Worm (Caenorhabditis elegans): ENCODE results near the gene hot-7.

The hot-7 gene

ce11 chrII:14173176-14173575 lies 38.0 kb upstream of the hot-7 start:
- TF ChIP-seq unc-62 (GFP tag; optimal IDR thresholded peaks at IDR 0.05 in 1 of 2) (peak in 1 of 2 experiments; percentile 97), unc-62 (tag; optimal IDR thresholded peaks at IDR 0.05) (no peak), nhr-111 (GFP tag; optimal IDR thresholded peaks at IDR 0.05) (no peak), aha-1 (tag) (peak; percentile 95), nhr-42 (GFP tag; IDR thresholded peaks at IDR 0.05) (no peak)

- TF ChIP-seq nhr-25 (tag; optimal IDR thresholded peaks at IDR 0.05; ENCODE audit: borderline replicate concordance, insufficient read depth) (no peak), lsy-2 (tag; optimal IDR thresholded peaks at IDR 0.05) (no peak), mdl-1 (tag; optimal IDR thresholded peaks at IDR 0.05) (no peak), lin-13 (GFP tag; optimal IDR thresholded peaks at IDR 0.05) (no peak), ama-1 (optimal IDR thresholded peaks at IDR 0.05) (no peak), ceh-82 (tag; optimal IDR thresholded peaks at IDR 0.05) (no peak), php-3 (GFP tag; IDR thresholded peaks at IDR 0.05) (no peak), jun-1 (tag; optimal IDR thresholded peaks at IDR 0.05) (no peak), daf-19 (GFP tag; conservative IDR thresholded peaks at IDR 0.05) (no peak), mes-2 (tag; optimal IDR thresholded peaks at IDR 0.05; ENCODE audit: poor library complexity, severe bottlenecking) (no peak), zfp-2 (tag; optimal IDR thresholded peaks at IDR 0.05) (no peak), pqm-1 (tag; optimal IDR thresholded peaks at IDR 0.05) (no peak), Y5F2A.4 (GFP tag; optimal IDR thresholded peaks at IDR 0.05) (no peak), snpc-1.2 (GFP tag; IDR thresholded peaks at IDR 0.05) (no peak)
Observed at ce11 chrII:14175099-14175498, 36.1 kb upstream of the hot-7 start, which contains the start of gene Y48B6A.5. Y48B6A.5 (minus strand) TSS chrII:14175199.

- TF ChIP-seq F44E2.7 (GFP tag; IDR thresholded peaks at IDR 0.05) = peak; percentile 35; the same call in 1 of the 2 replicates
- no peak for TF ChIP-seq zip-11 (GFP tag; IDR thresholded peaks at IDR 0.05)
- TF ChIP-seq hlh-11 (tag; optimal IDR thresholded peaks at IDR 0.05) = peak; percentile 12
- no peak for TF ChIP-seq ceh-62 (tag; optimal IDR thresholded peaks at IDR 0.05)
Observed at ce11 chrII:14176642-14177041, 34.6 kb upstream of the hot-7 start.

- TF ChIP-seq lin-15B (tag; optimal IDR thresholded peaks at IDR 0.05) (no peak), zip-2 (tag; optimal IDR thresholded peaks at IDR 0.05) (no peak), daf-16 (GFP tag; optimal IDR thresholded peaks at IDR 0.05) (peak in 1 of 2 experiments; percentile 54), daf-16 (tag; optimal IDR thresholded peaks at IDR 0.05) (no peak), R02D3.7 (tag; optimal IDR thresholded peaks at IDR 0.05) (no peak), ceh-28 (tag; optimal IDR thresholded peaks at IDR 0.05) (no peak), hlh-11 (tag; optimal IDR thresholded peaks at IDR 0.05) (peak; percentile 14), nhr-237 (tag; optimal IDR thresholded peaks at IDR 0.05) (no peak)
Observed at ce11 chrII:14178233-14178969, 32.8 kb upstream of the hot-7 start, which contains the start of gene efhd-1. efhd-1 (plus strand) TSS chrII:14178814.

- TF ChIP-seq spr-3 (GFP tag; optimal IDR thresholded peaks at IDR 0.05) (no peak), mes-2 (tag; optimal IDR thresholded peaks at IDR 0.05; ENCODE audit: poor library complexity, severe bottlenecking) (no peak), mxl-3 (GFP tag; optimal IDR thresholded peaks at IDR 0.05) (no peak), F49E8.2 (tag; optimal IDR thresholded peaks at IDR 0.05; ENCODE audit: borderline replicate concordance) (no peak), skn-1 (tag; optimal IDR thresholded peaks at IDR 0.05) (no peak), aha-1 (tag) (no peak), T26A8.4 (GFP tag; IDR thresholded peaks at IDR 0.05) (no peak), ceh-28 (tag; optimal IDR thresholded peaks at IDR 0.05) (no peak), mep-1 (tag; optimal IDR thresholded peaks at IDR 0.05) (no peak), lir-3 (tag; optimal IDR thresholded peaks at IDR 0.05) (no peak), madf-5 (GFP tag; IDR thresholded peaks at IDR 0.05) (no peak), vab-7 (GFP tag; IDR thresholded peaks at IDR 0.05) (no peak), Y105C5A.15 (GFP tag; IDR thresholded peaks at IDR 0.05) (no peak), lin-29 (GFP tag; IDR thresholded peaks at IDR 0.05) (no peak), nhr-102 (tag; optimal IDR thresholded peaks at IDR 0.05) (no peak), zag-1 (tag; optimal IDR thresholded peaks at IDR 0.05) (no peak), nhr-28 (tag; optimal IDR thresholded peaks at IDR 0.05) (no peak)
Observed at ce11 chrII:14186937-14187336, 24.3 kb upstream of the hot-7 start.
